Fruit fly (Drosophila melanogaster): ENCODE results near the gene promL.

promL gene

dm6 chr3L:3081146-3081872 lies 46.2 kb downstream of the promL start (continued):
- peak; percentile 86 for TF ChIP-seq Blimp-1 (GFP tag; optimal IDR thresholded peaks at IDR 0.05)
- TF ChIP-seq CG6163 (GFP tag; IDR thresholded peaks at IDR 0.05), result peak; percentile 99
- TF ChIP-seq Lpt (GFP tag; optimal IDR thresholded peaks at IDR 0.05), result peak; percentile 98
- TF ChIP-seq CG34406 (GFP tag; optimal IDR thresholded peaks at IDR 0.05), result peak; percentile 99
- TF ChIP-seq CG6854 (GFP tag; optimal IDR thresholded peaks at IDR 0.05), result peak; percentile 99
- TF ChIP-seq spab (GFP tag; optimal IDR thresholded peaks at IDR 0.05), result peak; percentile 97
- peak; percentile 99 for TF ChIP-seq Hr4 (GFP tag; optimal IDR thresholded peaks at IDR 0.05)
- peak; percentile 98 for TF ChIP-seq Eip93F (GFP tag; optimal IDR thresholded peaks at IDR 0.05)
- peak; percentile 99 for TF ChIP-seq Sox102F (GFP tag; optimal IDR thresholded peaks at IDR 0.05)
- peak; percentile 96 for TF ChIP-seq ss (GFP tag; optimal IDR thresholded peaks at IDR 0.05)
- peak; percentile 96 for TF ChIP-seq CG11902 (GFP tag; optimal IDR thresholded peaks at IDR 0.05)
- peak; percentile 98 for TF ChIP-seq CG32006 (GFP tag; optimal IDR thresholded peaks at IDR 0.05)
- TF ChIP-seq cyc (GFP tag; optimal IDR thresholded peaks at IDR 0.05), result peak; percentile 98

DNA sequence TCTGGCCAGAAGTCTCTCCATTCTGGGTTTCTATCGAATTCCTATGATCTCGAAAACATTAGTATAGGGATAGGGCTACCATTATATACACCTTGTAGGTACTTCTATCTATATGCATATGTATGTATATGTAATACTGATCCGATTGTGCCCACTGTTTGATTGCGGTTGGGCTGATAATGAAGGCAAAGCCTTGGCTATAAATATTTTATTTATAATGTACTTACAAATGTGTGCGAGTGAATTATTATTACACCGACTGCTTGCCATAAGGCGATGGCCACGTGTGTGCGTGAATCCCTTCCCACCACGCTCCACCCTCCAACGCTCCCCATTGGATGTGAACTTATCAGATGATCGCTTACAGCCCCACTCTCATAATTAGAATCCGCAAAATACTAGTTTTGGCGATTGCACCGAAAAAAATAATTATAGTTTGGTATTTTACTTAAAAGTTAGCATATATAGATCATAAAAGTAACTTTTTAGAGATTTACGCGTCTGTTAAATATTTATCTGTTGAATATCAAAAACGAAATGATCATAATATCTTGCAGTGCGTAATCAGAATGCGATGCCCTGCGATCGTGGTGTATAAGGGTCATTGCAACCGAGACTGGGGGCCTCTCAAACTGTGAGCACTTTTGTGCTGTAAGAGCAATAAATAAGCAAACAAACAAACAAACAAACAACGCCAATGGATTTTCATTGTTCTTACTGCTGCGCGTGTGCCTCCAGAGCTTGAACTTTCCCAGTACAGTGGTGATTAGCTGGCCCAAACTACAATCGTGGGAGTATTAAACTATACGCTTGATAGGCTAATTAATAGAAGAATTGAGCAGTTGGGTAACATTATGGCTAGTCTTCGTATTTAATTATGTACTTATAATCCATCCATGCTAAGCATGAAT lies 47.2 kb downstream of the promL start:
- TF ChIP-seq acj6 (GFP tag; optimal IDR thresholded peaks at IDR 0.05) (peak; percentile 3), Eip78C (GFP tag) (peak; percentile 75), CG11294 (GFP tag; IDR thresholded peaks at IDR 0.05) (no peak; the same call in 1 of the 2 replicates), Sox14 (GFP tag; optimal IDR thresholded peaks at IDR 0.05) (peak; percentile 57), Hr39 (GFP tag; optimal IDR thresholded peaks at IDR 0.05) (peak; percentile 59), ss (GFP tag; optimal IDR thresholded peaks at IDR 0.05) (no peak), Smox (GFP tag; optimal IDR thresholded peaks at IDR 0.05) (no peak), net (GFP tag; optimal IDR thresholded peaks at IDR 0.05) (no peak), lz (GFP tag; optimal IDR thresholded peaks at IDR 0.05) (no peak), cyc (GFP tag; optimal IDR thresholded peaks at IDR 0.05) (peak; percentile 30), Sox15 (GFP tag; optimal IDR thresholded peaks at IDR 0.05) (peak; percentile 51), eg (GFP tag; IDR thresholded peaks at IDR 0.05) (peak; percentile 68; the same call in 2 of the 3 replicates), CG11902 (GFP tag; optimal IDR thresholded peaks at IDR 0.05) (peak; percentile 39), OdsH (GFP tag; optimal IDR thresholded peaks at IDR 0.05) (peak; percentile 3), pdm3 (GFP tag; optimal IDR thresholded peaks at IDR 0.05) (peak; percentile 39), CG15336 (GFP tag; IDR thresholded peaks at IDR 0.05) (0 out of 2 replicates have a peak, but pooled peaks have one; percentile 13), CG4318 (GFP tag; optimal IDR thresholded peaks at IDR 0.05) (no peak), CG8632 (GFP tag; optimal IDR thresholded peaks at IDR 0.05) (no peak), CG6792 (GFP tag; optimal IDR thresholded peaks at IDR 0.05) (no peak), svp (GFP tag) (peak; percentile 91), CG10669 (GFP tag; optimal IDR thresholded peaks at IDR 0.05) (peak; percentile 24), CG3032 (tag; optimal IDR thresholded peaks at IDR 0.05) (peak; percentile 26), fd59A (GFP tag; optimal IDR thresholded peaks at IDR 0.05) (peak; percentile 19), fkh (GFP tag; optimal IDR thresholded peaks at IDR 0.05) (peak; percentile 17), Ets96B (tag; optimal IDR thresholded peaks at IDR 0.05) (no peak), CG8119 (GFP tag; IDR thresholded peaks at IDR 0.05) (no peak), Sox102F (GFP tag; optimal IDR thresholded peaks at IDR 0.05) (no peak), CG31627 (GFP tag; optimal IDR thresholded peaks at IDR 0.05) (peak; percentile 25), Gug (GFP tag; IDR thresholded peaks at IDR 0.05) (peak; percentile 33), esn (GFP tag; optimal IDR thresholded peaks at IDR 0.05) (no peak)
